Fruit fly (Drosophila melanogaster): ENCODE data around the gene CG32576.
A peak's percentile ranks its signal among the peaks of the same experiment; 100 is the strongest.

CG32576 gene

DNA sequence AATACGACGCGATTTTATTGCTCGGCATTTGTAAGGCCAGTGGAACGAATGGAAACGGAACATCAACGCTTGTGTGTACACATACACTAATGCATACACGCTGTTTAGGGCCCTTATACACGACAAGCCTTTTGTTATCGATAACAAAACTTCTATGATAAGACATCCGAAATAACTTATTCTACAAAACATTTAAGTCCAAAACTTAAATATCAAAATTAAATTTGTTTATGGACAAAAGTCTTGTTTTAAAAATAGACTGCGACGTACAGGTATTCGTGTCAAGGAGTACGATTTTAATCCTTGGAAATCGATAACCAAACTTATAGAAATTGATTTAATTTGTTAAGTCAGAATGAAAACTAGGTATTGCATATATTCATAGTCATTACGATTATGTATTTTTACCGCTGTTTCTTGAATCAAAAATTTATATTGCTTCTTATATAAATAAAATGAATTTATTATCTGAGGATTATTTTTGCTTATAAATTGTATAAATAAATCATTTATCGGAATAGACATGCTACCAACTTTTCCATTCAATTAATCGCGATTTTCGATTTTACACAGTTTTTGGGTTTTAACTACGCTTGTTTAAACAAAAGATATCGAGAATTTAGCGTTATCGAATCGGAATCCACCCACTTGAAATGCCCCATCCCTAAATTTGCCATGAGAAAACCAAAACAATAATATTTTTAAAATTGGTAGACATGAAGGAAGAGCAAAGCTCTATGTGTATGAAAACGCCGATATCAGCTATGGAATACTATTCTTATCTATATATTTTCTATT is 24.9 kb upstream of the CG32576 start, which contains the start of the genes CG9915 and SWIP (continued):
- TF ChIP-seq lmd (GFP tag; IDR thresholded peaks at IDR 0.05) (no peak; the same call in 1 of the 2 replicates), CG13775 (GFP tag; optimal IDR thresholded peaks at IDR 0.05) (peak; percentile 39), CG12659 (GFP tag; optimal IDR thresholded peaks at IDR 0.05) (peak; percentile 44), CG17829 (tag; optimal IDR thresholded peaks at IDR 0.05) (peak; percentile 23), CG11093 (GFP tag; IDR thresholded peaks at IDR 0.05) (no peak), sna (GFP tag; IDR thresholded peaks at IDR 0.05; ENCODE audit: partially characterized antibody) (peak; percentile 41; the same call in 1 of the 2 replicates), ken (GFP tag; IDR thresholded peaks at IDR 0.05) (0 out of 3 replicates have a peak, but pooled peaks have one; percentile 14), Meics (GFP tag; optimal IDR thresholded peaks at IDR 0.05) (peak; percentile 25), CG43689 (GFP tag; IDR thresholded peaks at IDR 0.05) (no peak), CG42726 (GFP tag; IDR thresholded peaks at IDR 0.05; ENCODE audit: partially characterized antibody) (0 out of 2 replicates have a peak, but pooled peaks have one; percentile 33), Dp (GFP tag; optimal IDR thresholded peaks at IDR 0.05) (peak; percentile 43), nerfin-1 (tag; optimal IDR thresholded peaks at IDR 0.05) (no peak), Dref (GFP tag; IDR thresholded peaks at IDR 0.05) (peak; percentile 68), Nf-YC (tag; optimal IDR thresholded peaks at IDR 0.05) (peak; percentile 16), gfzf (GFP tag; optimal IDR thresholded peaks at IDR 0.05) (no peak), amos (GFP tag; IDR thresholded peaks at IDR 0.05; ENCODE audit: partially characterized antibody) (peak; percentile 60; the same call in 1 of the 2 replicates), pfk (GFP tag; optimal IDR thresholded peaks at IDR 0.05) (peak; percentile 97), CG15696 (tag; optimal IDR thresholded peaks at IDR 0.05) (peak; percentile 62), Sox102F (GFP tag; optimal IDR thresholded peaks at IDR 0.05) (no peak), dati (GFP tag; IDR thresholded peaks at IDR 0.05) (no peak), CG6791 (GFP tag; IDR thresholded peaks at IDR 0.05; ENCODE audit: partially characterized antibody) (peak; percentile 74), Fer2 (tag; optimal IDR thresholded peaks at IDR 0.05) (no peak), cato (GFP tag; optimal IDR thresholded peaks at IDR 0.05; ENCODE audit: borderline replicate concordance) (no peak), CG7963 (GFP tag; IDR thresholded peaks at IDR 0.05; ENCODE audit: partially characterized antibody) (peak; percentile 84), CG1024 (GFP tag; IDR thresholded peaks at IDR 0.05) (peak; percentile 69), crol (GFP tag; IDR thresholded peaks at IDR 0.05) (no peak), tna (GFP tag; IDR thresholded peaks at IDR 0.05; ENCODE audit: partially characterized antibody) (peak; percentile 75), CG14710 (tag; optimal IDR thresholded peaks at IDR 0.05) (peak; percentile 40), CG31224 (GFP tag; IDR thresholded peaks at IDR 0.05) (no peak), CoRest (tag; optimal IDR thresholded peaks at IDR 0.05) (peak; percentile 41), knrl (GFP tag; IDR thresholded peaks at IDR 0.05; ENCODE audit: partially characterized antibody) (peak; percentile 12; the same call in 1 of the 3 replicates), CG13424 (tag; optimal IDR thresholded peaks at IDR 0.05) (no peak), pzg (GFP tag; optimal IDR thresholded peaks at IDR 0.05) (peak; percentile 27), dmrt11E (tag; optimal IDR thresholded peaks at IDR 0.05) (peak; percentile 51), GATAe (GFP tag; conservative IDR thresholded peaks at IDR 0.05) (no peak), CG6654 (GFP tag; optimal IDR thresholded peaks at IDR 0.05) (no peak), unc-4 (GFP tag; IDR thresholded peaks at IDR 0.05; ENCODE audit: partially characterized antibody) (0 out of 2 replicates have a peak, but pooled peaks have one; percentile 46), CG15514 (GFP tag; optimal IDR thresholded peaks at IDR 0.05) (peak; percentile 19), hb (GFP tag; IDR thresholded peaks at IDR 0.05; ENCODE audit: partially characterized antibody) (peak; percentile 77), zen (tag; optimal IDR thresholded peaks at IDR 0.05) (peak; percentile 31), Ssrp (tag; optimal IDR thresholded peaks at IDR 0.05) (peak; percentile 7), MBD-R2 (GFP tag; IDR thresholded peaks at IDR 0.05) (peak; percentile 27; the same call in 1 of the 2 replicates), lola (GFP tag; optimal IDR thresholded peaks at IDR 0.05) (peak in 1 of 3 experiments; percentile 53), Scr (GFP tag; IDR thresholded peaks at IDR 0.05; ENCODE audit: partially characterized antibody) (peak; percentile 60), Six4 (GFP tag; optimal IDR thresholded peaks at IDR 0.05) (no peak), dm (GFP tag; optimal IDR thresholded peaks at IDR 0.05) (peak; percentile 28)
